Fruit fly (Drosophila melanogaster) whole organism, embryonic: ENCODE measurements around the gene CHES-1-like.

Experiments used
- CG11247 ChIP-seq: fragments of 200-800 bp; sonication (Bioruptor generic); IDR thresholded peaks from 2 replicates; pipeline ENCODE4 v1.3.6; 2022; ENCODE audit warnings: missing biosample characterization, missing genetic modification characterization
- CG11696 ChIP-seq: fragments of 200-800 bp; sonication (Bioruptor generic); IDR thresholded peaks from 2 replicates; pipeline ENCODE4 v1.3.6; 2022; ENCODE audit warnings: missing biosample characterization, missing genetic modification characterization
- CG12744 ChIP-seq: fragments of 200-800 bp; sonication (Bioruptor generic); optimal IDR thresholded peaks from 2 replicates; lab custom pipeline; 2016; ENCODE audit warnings: missing biosample characterization, missing genetic modification characterization
- CG13287 ChIP-seq: fragments of 200-800 bp; sonication (Bioruptor generic); IDR thresholded peaks from 2 replicates; pipeline ENCODE4 v1.3.6; 2022; ENCODE audit warnings: missing biosample characterization, missing genetic modification characterization; ENCODE audit not compliant: partially characterized antibody
- CG16813 ChIP-seq: fragments of 200-800 bp; sonication (Bioruptor generic); IDR thresholded peaks from 3 replicates; pipeline ENCODE4 v1.3.6; 2022; ENCODE audit warnings: missing biosample characterization, missing genetic modification characterization; ENCODE audit not compliant: partially characterized antibody
- CG17568 ChIP-seq: fragments of 200-800 bp; sonication (Bioruptor generic); optimal IDR thresholded peaks from 2 replicates; lab custom pipeline; 2018; ENCODE audit warnings: missing biosample characterization, mild to moderate bottlenecking, missing genetic modification characterization, moderate library complexity
- CG33213 ChIP-seq: fragments of 200-800 bp; sonication (Bioruptor generic); optimal IDR thresholded peaks from 3 replicates; lab custom pipeline; 2016; ENCODE audit warnings: missing biosample characterization, missing genetic modification characterization
- CG34422 ChIP-seq: fragments of 200-800 bp; sonication (Bioruptor generic); IDR thresholded peaks from 3 replicates; pipeline ENCODE4 v1.3.6; 2022; ENCODE audit warnings: missing biosample characterization, missing genetic modification characterization
- CG4328 ChIP-seq: fragments of 200-800 bp; sonication (Bioruptor generic); optimal IDR thresholded peaks from 3 replicates; lab custom pipeline; 2017; ENCODE audit warnings: missing biosample characterization, missing genetic modification reagents, missing genetic modification characterization
- CG5245 ChIP-seq: fragments of 200-800 bp; sonication (Bioruptor generic); optimal IDR thresholded peaks from 3 replicates; lab custom pipeline; 2016; ENCODE audit warnings: missing biosample characterization, missing genetic modification characterization
- Dad ChIP-seq: fragments of 200-800 bp; sonication (Bioruptor generic); optimal IDR thresholded peaks from 3 replicates; lab custom pipeline; 2016; ENCODE audit warnings: missing biosample characterization, missing genetic modification characterization
- Deaf1 ChIP-seq: fragments of 200-800 bp; optimal IDR thresholded peaks from 3 replicates; lab custom pipeline; 2019; ENCODE audit warnings: missing biosample characterization, mild to moderate bottlenecking, missing genetic modification characterization, moderate library complexity
- Eip74EF ChIP-seq, 2 experiments: fragments of 200-800 bp in 1 of 2; fragments of >200 bp in 1 of 2; sonication (Bioruptor generic) in 1 of 2; optimal IDR thresholded peaks; 2 replicates each; lab custom pipeline; 2017 to 2019; ENCODE audit warnings: missing biosample characterization in 2 of 2, missing genetic modification characterization in 2 of 2, mild to moderate bottlenecking in 1 of 2, moderate library complexity in 1 of 2
- Fer1 ChIP-seq: fragments of 200-800 bp; sonication (Bioruptor generic); optimal IDR thresholded peaks from 2 replicates; lab custom pipeline; 2017; ENCODE audit warnings: missing biosample characterization, mild to moderate bottlenecking, missing genetic modification characterization
- HLH3B ChIP-seq: fragments of 200-800 bp; sonication (Bioruptor generic); IDR thresholded peaks from 2 replicates; pipeline ENCODE4 v1.3.6; 2022; ENCODE audit warnings: missing biosample characterization, missing genetic modification characterization
- HmgZ ChIP-seq: fragments of 200-800 bp; sonication (Bioruptor generic); optimal IDR thresholded peaks from 2 replicates; lab custom pipeline; 2018; ENCODE audit warnings: missing biosample characterization, mild to moderate bottlenecking, missing genetic modification characterization
- Hmx ChIP-seq: fragments of 200-800 bp; sonication (Bioruptor generic); optimal IDR thresholded peaks from 2 replicates; lab custom pipeline; 2016; ENCODE audit warnings: missing biosample characterization, missing genetic modification characterization
- Hr51 ChIP-seq, 2 experiments: fragments of 200-800 bp; sonication (Bioruptor generic); optimal IDR thresholded peaks; 2 replicates in 1 of 2; 3 replicates in 1 of 2; lab custom pipeline; 2016 to 2018; ENCODE audit warnings: missing biosample characterization in 2 of 2, missing genetic modification characterization in 2 of 2, mild to moderate bottlenecking in 1 of 2, moderate library complexity in 1 of 2
- NK7.1 ChIP-seq: fragments of 200-800 bp; sonication (Bioruptor generic); optimal IDR thresholded peaks from 3 replicates; lab custom pipeline; 2016; ENCODE audit warnings: missing biosample characterization, missing genetic modification characterization
- NfI ChIP-seq: fragments of 200-800 bp; sonication (Bioruptor generic); optimal IDR thresholded peaks from 3 replicates; lab custom pipeline; 2018; ENCODE audit warnings: missing biosample characterization, mild to moderate bottlenecking, missing genetic modification characterization, moderate library complexity
- Opbp ChIP-seq: fragments of 200-800 bp; sonication (Bioruptor generic); IDR thresholded peaks from 3 replicates; pipeline ENCODE4 v1.3.6; 2022; ENCODE audit warnings: missing biosample characterization, missing genetic modification characterization; ENCODE audit not compliant: partially characterized antibody
- Ptx1 ChIP-seq: fragments of 200-800 bp; sonication (Bioruptor generic); IDR thresholded peaks from 2 replicates; pipeline ENCODE4 v1.3.6; 2022; ENCODE audit warnings: missing biosample characterization, missing genetic modification characterization
- Sry-δ ChIP-seq: fragments of 200-800 bp; sonication (Bioruptor generic); optimal IDR thresholded peaks from 2 replicates; lab custom pipeline; 2016; ENCODE audit warnings: missing biosample characterization, missing genetic modification characterization
- az2 ChIP-seq: fragments of 200-800 bp; sonication (Bioruptor generic); optimal IDR thresholded peaks from 3 replicates; lab custom pipeline; 2016; ENCODE audit warnings: missing biosample characterization, missing genetic modification characterization
- da ChIP-seq: fragments of 200-800 bp; sonication (Bioruptor generic); optimal IDR thresholded peaks from 2 replicates; lab custom pipeline; 2016; ENCODE audit warnings: missing biosample characterization, missing genetic modification characterization
- dmrt11E ChIP-seq: fragments of 200-800 bp; sonication (Bioruptor generic); optimal IDR thresholded peaks from 3 replicates; lab custom pipeline; 2018; ENCODE audit warnings: missing biosample characterization, mild to moderate bottlenecking, missing genetic modification characterization, moderate library complexity
- eve ChIP-seq, 2 experiments: fragments of >200 bp; optimal IDR thresholded peaks; 2 replicates each; lab custom pipeline; 2017; ENCODE audit warnings: missing biosample characterization in 2 of 2, missing genetic modification characterization in 2 of 2
- fd3F ChIP-seq: fragments of 200-800 bp; sonication (Bioruptor generic); optimal IDR thresholded peaks from 2 replicates; lab custom pipeline; 2018; ENCODE audit warnings: missing biosample characterization, mild to moderate bottlenecking, missing genetic modification characterization, moderate library complexity
- gcm ChIP-seq: fragments of 200-800 bp; sonication (Bioruptor generic); optimal IDR thresholded peaks from 2 replicates; lab custom pipeline; 2019; ENCODE audit warnings: missing biosample characterization, mild to moderate bottlenecking, missing genetic modification characterization, moderate library complexity
- gsb-n ChIP-seq: fragments of 200-800 bp; sonication (Bioruptor generic); optimal IDR thresholded peaks from 3 replicates; lab custom pipeline; 2018; ENCODE audit warnings: missing biosample characterization, mild to moderate bottlenecking, missing genetic modification characterization
- jing ChIP-seq: fragments of 200-800 bp; sonication (Bioruptor generic); optimal IDR thresholded peaks from 2 replicates; lab custom pipeline; 2018; ENCODE audit warnings: missing biosample characterization, mild to moderate bottlenecking, missing genetic modification characterization
- kay ChIP-seq: fragments of 200-800 bp; sonication (Bioruptor generic); optimal IDR thresholded peaks from 2 replicates; lab custom pipeline; 2016; ENCODE audit warnings: missing biosample characterization, missing genetic modification characterization
- lilli ChIP-seq: fragments of 200-800 bp; sonication (Bioruptor generic); optimal IDR thresholded peaks from 3 replicates; lab custom pipeline; 2016; ENCODE audit warnings: missing biosample characterization, missing genetic modification characterization
- onecut ChIP-seq: fragments of 200-800 bp; sonication (Bioruptor generic); IDR thresholded peaks from 2 replicates; pipeline ENCODE4 v1.3.6; 2022; ENCODE audit warnings: missing biosample characterization, missing genetic modification characterization
- pb ChIP-seq: fragments of 200-800 bp; sonication (Bioruptor generic); optimal IDR thresholded peaks from 3 replicates; lab custom pipeline; 2016; ENCODE audit warnings: missing biosample characterization, missing genetic modification characterization
- pfk ChIP-seq: fragments of 200-800 bp; sonication (Bioruptor generic); optimal IDR thresholded peaks from 2 replicates; lab custom pipeline; 2018; ENCODE audit warnings: missing biosample characterization, mild to moderate bottlenecking, missing genetic modification characterization, moderate library complexity
- pros ChIP-seq: fragments of 200-800 bp; sonication (Bioruptor generic); optimal IDR thresholded peaks from 3 replicates; lab custom pipeline; 2019; ENCODE audit warnings: missing biosample characterization, mild to moderate bottlenecking, missing genetic modification characterization, moderate library complexity
- psq ChIP-seq: fragments of 200-800 bp; sonication (Bioruptor generic); optimal IDR thresholded peaks from 2 replicates; lab custom pipeline; 2017; ENCODE audit warnings: missing biosample characterization, missing genetic modification characterization
- sc ChIP-seq, 3 experiments: fragments of >200 bp in 2 of 3; fragments of 200-800 bp in 1 of 3; sonication (Bioruptor generic) in 1 of 3; optimal IDR thresholded peaks; 2 replicates in 2 of 3; 3 replicates in 1 of 3; lab custom pipeline; 2017; ENCODE audit warnings: mild to moderate bottlenecking in 1 of 3, missing biosample characterization in 1 of 3, missing genetic modification characterization in 1 of 3, missing genetic modification reagents in 1 of 3
- shn ChIP-seq: fragments of 200-800 bp; sonication (Bioruptor generic); optimal IDR thresholded peaks from 3 replicates; lab custom pipeline; 2016; ENCODE audit warnings: missing biosample characterization, missing genetic modification characterization
- sim ChIP-seq: fragments of 200-800 bp; sonication (Bioruptor generic); IDR thresholded peaks from 2 replicates; pipeline ENCODE4 v1.3.6; 2022; ENCODE audit warnings: missing biosample characterization, missing genetic modification characterization
- sisA ChIP-seq: fragments of 200-800 bp; sonication (Bioruptor generic); IDR thresholded peaks from 2 replicates; pipeline ENCODE4 v1.3.6; 2022; ENCODE audit warnings: missing biosample characterization, missing genetic modification characterization
- sob ChIP-seq: fragments of 200-800 bp; sonication (Bioruptor generic); IDR thresholded peaks from 2 replicates; pipeline ENCODE4 v1.3.6; 2022; ENCODE audit warnings: missing biosample characterization, missing genetic modification characterization
- stwl ChIP-seq: fragments of 200-800 bp; sonication (Bioruptor generic); optimal IDR thresholded peaks from 3 replicates; lab custom pipeline; 2018; ENCODE audit warnings: missing biosample characterization, mild to moderate bottlenecking, missing genetic modification characterization, moderate library complexity
- tio ChIP-seq: fragments of 200-800 bp; sonication (Bioruptor generic); optimal IDR thresholded peaks from 2 replicates; lab custom pipeline; 2017; ENCODE audit warnings: missing biosample characterization, missing genetic modification characterization, inconsistent platforms
- tx ChIP-seq: fragments of 200-800 bp; sonication (Bioruptor generic); optimal IDR thresholded peaks from 2 replicates; lab custom pipeline; 2016; ENCODE audit warnings: missing biosample characterization, missing genetic modification characterization
- vnd ChIP-seq: fragments of 200-800 bp; sonication (Bioruptor generic); IDR thresholded peaks from 3 replicates; pipeline ENCODE4 v1.3.6; 2022; ENCODE audit warnings: missing biosample characterization, missing genetic modification characterization; ENCODE audit not compliant: partially characterized antibody

CHES-1-like gene

dm6 chrX:7696711-7697654 lies 12.2 kb downstream of the CHES-1-like start (continued):
- TF ChIP-seq jing (peak; percentile 56), Eip74EF (GFP tag; optimal IDR thresholded peaks at IDR 0.05; lab: Kevin White, UChicago) (peak in 1 of 2 experiments; percentile 69), fd3F (GFP tag; lab: Kevin White, UChicago) (peak; percentile 94), HLH3B (GFP tag; lab: Robert Waterston, UW) (peak; percentile 84), pfk (GFP tag; lab: Kevin White, UChicago) (peak; percentile 23), pb (GFP tag; lab: Kevin White, UChicago) (peak; percentile 59), lilli (GFP tag; lab: Kevin White, UChicago) (peak; percentile 95), CG17568 (GFP tag; lab: Kevin White, UChicago) (peak; percentile 84), sc (optimal IDR thresholded peaks at IDR 0.05; lab: Kevin White, UChicago) (no peak), sc (GFP tag; optimal IDR thresholded peaks at IDR 0.05; lab: Kevin White, UChicago) (peak; percentile 23), shn (GFP tag; lab: Kevin White, UChicago) (peak; percentile 78), psq (GFP tag; lab: Kevin White, UChicago) (peak; percentile 60), gcm (GFP tag; lab: Kevin White, UChicago) (peak; percentile 75), tx (peak; percentile 85), dmrt11E (tag; lab: Kevin White, UChicago) (no peak), CG4328 (GFP tag; lab: Kevin White, UChicago) (peak; percentile 91), NfI (GFP tag; lab: Kevin White, UChicago) (peak; percentile 93), eve (GFP tag; optimal IDR thresholded peaks at IDR 0.05; lab: Kevin White, UChicago) (peak in 1 of 2 experiments; percentile 91), az2 (GFP tag; lab: Kevin White, UChicago) (peak; percentile 81), CG13287 (peak; percentile 16; the same call in 1 of the 2 replicates), Dad (GFP tag; lab: Kevin White, UChicago) (peak; percentile 59), CG34422 (GFP tag; lab: Robert Waterston, UW) (peak; percentile 84), pros (GFP tag; lab: Kevin White, UChicago) (no peak), sim (GFP tag; lab: Robert Waterston, UW) (peak; percentile 55; the same call in 1 of the 2 replicates), sob (GFP tag; lab: Robert Waterston, UW) (peak; percentile 93), CG11696 (GFP tag; lab: Robert Waterston, UW) (peak; percentile 67; the same call in 1 of the 2 replicates), Fer1 (GFP tag; lab: Kevin White, UChicago) (peak; percentile 97), NK7.1 (GFP tag; lab: Kevin White, UChicago) (peak; percentile 72), tio (GFP tag; lab: Kevin White, UChicago) (peak; percentile 73), da (GFP tag; lab: Kevin White, UChicago) (peak; percentile 39), onecut (GFP tag; lab: Robert Waterston, UW) (peak; percentile 79), kay (peak; percentile 79), vnd (GFP tag; lab: Robert Waterston, UW) (no peak), gsb-n (peak; percentile 37), Hr51 (GFP tag; optimal IDR thresholded peaks at IDR 0.05; lab: Kevin White, UChicago) (peak; percentile 81 to 93), CG12744 (GFP tag; lab: Kevin White, UChicago) (peak; percentile 85), sisA (GFP tag; lab: Robert Waterston, UW) (peak; percentile 89), Sry-δ (GFP tag; lab: Kevin White, UChicago) (peak; percentile 47), Opbp (GFP tag; lab: Robert Waterston, UW) (no peak), CG33213 (peak; percentile 73), CG11247 (GFP tag; lab: Robert Waterston, UW) (peak; percentile 89), HmgZ (tag; lab: Kevin White, UChicago) (peak; percentile 97), Hmx (GFP tag; lab: Kevin White, UChicago) (peak; percentile 81), CG5245 (GFP tag; lab: Kevin White, UChicago) (peak; percentile 64), Ptx1 (GFP tag; lab: Robert Waterston, UW) (peak; percentile 92), Deaf1 (peak; percentile 76), stwl (tag; lab: Kevin White, UChicago) (no peak), CG16813 (GFP tag; lab: Robert Waterston, UW) (no peak)
